Worm (Caenorhabditis elegans) whole organism, early embryonic: Measurements from ENCODE around the gene srh-99.
"Not testable (repeated sequence)": the region's sequence is repeated elsewhere in the genome, so short reads cannot be mapped to it uniquely, and the experiment has no call there.

Experiments
- B0310.2 ChIP-seq: sonication (generic microtip); optimal IDR thresholded peaks from 2 replicates; lab custom pipeline; 2016; ENCODE audit warnings: mild to moderate bottlenecking, missing genetic modification characterization, missing compliant biosample characterization
- F13C5.2 ChIP-seq: sonication (generic microtip); optimal IDR thresholded peaks from 2 replicates; lab custom pipeline; 2017; ENCODE audit warnings: mild to moderate bottlenecking, missing genetic modification characterization, inconsistent platforms, missing compliant biosample characterization
- aly-1 ChIP-seq: sonication (generic microtip); optimal IDR thresholded peaks from 2 replicates; lab custom pipeline; 2016; ENCODE audit warnings: missing genetic modification characterization, missing compliant biosample characterization
- ama-1 ChIP-seq: fragments of 150-350 bp; optimal IDR thresholded peaks from 2 replicates; lab custom pipeline; 2014
- ceh-13 ChIP-seq: fragments of 200-800 bp; sonication (Bioruptor generic); optimal IDR thresholded peaks from 2 replicates; lab custom pipeline; 2018; ENCODE audit warnings: mild to moderate bottlenecking, missing genetic modification characterization, missing compliant biosample characterization
- ceh-36 ChIP-seq: sonication (generic microtip); optimal IDR thresholded peaks from 2 replicates; lab custom pipeline; 2016; ENCODE audit warnings: missing genetic modification characterization, inconsistent platforms, missing compliant biosample characterization
- ets-7 ChIP-seq: sonication (generic microtip); optimal IDR thresholded peaks from 2 replicates; lab custom pipeline; 2016; ENCODE audit warnings: missing genotype, missing genetic modification characterization, missing compliant biosample characterization
- flt-1 ChIP-seq: fragments of 200-800 bp; sonication (Bioruptor generic); IDR thresholded peaks from 2 replicates; pipeline ENCODE4 v1.3.6; 2022; ENCODE audit warnings: missing genetic modification characterization, missing compliant biosample characterization
- hmbx-1 ChIP-seq: sonication (generic microtip); optimal IDR thresholded peaks from 2 replicates; lab custom pipeline; 2016; ENCODE audit warnings: mild to moderate bottlenecking, missing genetic modification characterization, missing compliant biosample characterization
- hmg-4 ChIP-seq: fragments of 200-800 bp; sonication (Bioruptor generic); optimal IDR thresholded peaks from 2 replicates; lab custom pipeline; 2018; ENCODE audit warnings: mild to moderate bottlenecking, missing genetic modification characterization, missing compliant biosample characterization
- hnd-1 ChIP-seq: sonication (generic microtip); optimal IDR thresholded peaks from 2 replicates; lab custom pipeline; 2016; ENCODE audit warnings: missing genetic modification characterization, missing compliant biosample characterization
- pes-1 ChIP-seq: fragments of 200-800 bp; sonication (Bioruptor generic); IDR thresholded peaks from 2 replicates; pipeline ENCODE4 v1.3.6; 2022; ENCODE audit warnings: missing genetic modification reagents, missing genetic modification characterization, missing compliant biosample characterization
- scrt-1 ChIP-seq: fragments of 200-800 bp; sonication (Bioruptor generic); IDR thresholded peaks from 2 replicates; pipeline ENCODE4 v1.3.6; 2022; ENCODE audit warnings: missing genetic modification characterization, missing compliant biosample characterization
- sea-1 ChIP-seq: fragments of 200-800 bp; sonication (Bioruptor generic); conservative IDR thresholded peaks from 2 replicates; pipeline ENCODE4 v1.3.6; 2022; ENCODE audit warnings: missing genetic modification characterization, missing compliant biosample characterization
- tbx-11 ChIP-seq: fragments of 200-800 bp; sonication (Bioruptor generic); IDR thresholded peaks from 2 replicates; pipeline ENCODE4 v1.3.6; 2022; ENCODE audit warnings: missing genetic modification characterization, missing compliant biosample characterization
- tbx-37 ChIP-seq: fragments of 200-800 bp; sonication (Bioruptor generic); conservative IDR thresholded peaks from 2 replicates; pipeline ENCODE4 v1.3.6; 2022; ENCODE audit warnings: missing genetic modification reagents, missing genetic modification characterization, missing compliant biosample characterization
- tra-4 ChIP-seq: sonication (generic microtip); optimal IDR thresholded peaks from 2 replicates; lab custom pipeline; 2017; ENCODE audit warnings: missing genetic modification characterization, missing compliant biosample characterization

srh-99 gene

ce11 chrII:3716455-3716854, at the start of gene srh-99:
TSS of gene srh-99 (minus strand) at chrII:3716555.
- TF ChIP-seq ceh-36 (tag; lab: Kevin White, UChicago), result no peak
- TF ChIP-seq F13C5.2 (tag; lab: Kevin White, UChicago), result no peak
- TF ChIP-seq ets-7, result no peak
- TF ChIP-seq hmbx-1 (tag; lab: Kevin White, UChicago), result no peak
- TF ChIP-seq hnd-1 (tag; lab: Kevin White, UChicago), result no peak
- TF ChIP-seq hmg-4 (GFP tag; lab: Kevin White, UChicago), result no peak
- TF ChIP-seq aly-1 (tag; lab: Kevin White, UChicago), result no peak
- no peak for TF ChIP-seq B0310.2 (tag; lab: Kevin White, UChicago)
- TF ChIP-seq tra-4, result no peak

- no peak for TF ChIP-seq aly-1 (tag; lab: Kevin White, UChicago)
- TF ChIP-seq hnd-1 (tag; lab: Kevin White, UChicago), result no peak
- no peak for TF ChIP-seq tbx-37
- TF ChIP-seq scrt-1 (GFP tag; lab: Robert Waterston, UW), result no peak
- TF ChIP-seq tra-4, result no peak
- no peak for TF ChIP-seq hmbx-1 (tag; lab: Kevin White, UChicago)
- no peak for TF ChIP-seq pes-1 (GFP tag; lab: Robert Waterston, UW)
- no peak for TF ChIP-seq ets-7
- TF ChIP-seq sea-1 (GFP tag; lab: Robert Waterston, UW), result no peak
- no peak for TF ChIP-seq F13C5.2 (tag; lab: Kevin White, UChicago)
Observed at ce11 chrII:3764486-3764885, 48.1 kb upstream of the srh-99 start, which contains the start of gene srx-112. TSS of gene srx-112 (minus strand) at chrII:3764586.

- not testable (repeated sequence) for TF ChIP-seq tra-4; tbx-37; hmbx-1 (tag; lab: Kevin White, UChicago)
Observed at ce11 chrII:3761599-3761998, 45.2 kb upstream of the srh-99 start, which contains the start of gene T24E12.6. TSS of gene T24E12.6 (minus strand) at chrII:3761699.

- TF ChIP-seq hmbx-1 (tag; lab: Kevin White, UChicago) (no peak), hnd-1 (tag; lab: Kevin White, UChicago) (no peak), B0310.2 (tag; lab: Kevin White, UChicago) (no peak)
Observed at ce11 chrII:3759010-3759409, 42.7 kb upstream of the srh-99 start, which contains the start of gene T24E12.12. TSS of gene T24E12.12 (plus strand) at chrII:3759290.

- TF ChIP-seq ama-1 (lab: Kevin White, UChicago) (no peak), hnd-1 (tag; lab: Kevin White, UChicago) (no peak), tbx-11 (GFP tag; lab: Robert Waterston, UW) (no peak), F13C5.2 (tag; lab: Kevin White, UChicago) (no peak), pes-1 (GFP tag; lab: Robert Waterston, UW) (no peak), B0310.2 (tag; lab: Kevin White, UChicago) (no peak), hmg-4 (GFP tag; lab: Kevin White, UChicago) (no peak), scrt-1 (GFP tag; lab: Robert Waterston, UW) (no peak), hmbx-1 (tag; lab: Kevin White, UChicago) (no peak), aly-1 (tag; lab: Kevin White, UChicago) (no peak), ceh-36 (tag; lab: Kevin White, UChicago) (no peak)
Observed at ce11 chrII:3757499-3757898, 41.1 kb upstream of the srh-99 start, which contains the start of gene srx-111. TSS of gene srx-111 (plus strand) at chrII:3757799.

- TF ChIP-seq ceh-13 (GFP tag; lab: Kevin White, UChicago), result no peak
- TF ChIP-seq tra-4, result no peak
- TF ChIP-seq flt-1 (GFP tag; lab: Robert Waterston, UW), result no peak
- TF ChIP-seq hmbx-1 (tag; lab: Kevin White, UChicago), result no peak
- TF ChIP-seq ets-7, result no peak
- no peak for TF ChIP-seq B0310.2 (tag; lab: Kevin White, UChicago)
- no peak for TF ChIP-seq pes-1 (GFP tag; lab: Robert Waterston, UW)
- no peak for TF ChIP-seq F13C5.2 (tag; lab: Kevin White, UChicago)
- no peak for TF ChIP-seq hmg-4 (GFP tag; lab: Kevin White, UChicago)
- TF ChIP-seq tbx-11 (GFP tag; lab: Robert Waterston, UW), result no peak
Observed at ce11 chrII:3753598-3753997, 37.2 kb upstream of the srh-99 start, which contains the start of gene rcd-1. TSS of gene rcd-1 (plus strand) at chrII:3753898.

- TF ChIP-seq hnd-1 (tag; lab: Kevin White, UChicago), result no peak
- TF ChIP-seq pes-1 (GFP tag; lab: Robert Waterston, UW), result no peak
- TF ChIP-seq tbx-11 (GFP tag; lab: Robert Waterston, UW), result no peak
- TF ChIP-seq hmbx-1 (tag; lab: Kevin White, UChicago), result no peak
Observed at ce11 chrII:3752184-3752583, 35.8 kb upstream of the srh-99 start, which contains the start of gene sdz-11. TSS of gene sdz-11 (minus strand) at chrII:3752284.

- TF ChIP-seq aly-1 (tag; lab: Kevin White, UChicago) (no peak), ets-7 (no peak), hmbx-1 (tag; lab: Kevin White, UChicago) (no peak), sea-1 (GFP tag; lab: Robert Waterston, UW) (no peak), B0310.2 (tag; lab: Kevin White, UChicago) (no peak), tbx-37 (no peak)
Observed at ce11 chrII:3750685-3751084, 34.3 kb upstream of the srh-99 start, which contains the start of gene fbxb-91. TSS of gene fbxb-91 (minus strand) at chrII:3750785.
